Worm (Caenorhabditis elegans): ENCODE data around the gene Y57G11C.31.

ce11 chrIV:14675789-14676188 lies 1.4 kb upstream of the Y57G11C.31 start:
- TF ChIP-seq ztf-11 (tag; optimal IDR thresholded peaks at IDR 0.05) (no peak), drap-1 (GFP tag; optimal IDR thresholded peaks at IDR 0.05) (no peak), nhr-237 (tag; optimal IDR thresholded peaks at IDR 0.05) (no peak), nhr-76 (tag; optimal IDR thresholded peaks at IDR 0.05) (no peak), unc-62 (GFP tag; optimal IDR thresholded peaks at IDR 0.05) (no peak), elt-1 (tag; optimal IDR thresholded peaks at IDR 0.05; ENCODE audit: borderline replicate concordance, insufficient read depth) (peak; percentile 32), ceh-39 (tag; optimal IDR thresholded peaks at IDR 0.05) (no peak), ceh-43 (GFP tag; optimal IDR thresholded peaks at IDR 0.05) (no peak), lin-13 (tag; optimal IDR thresholded peaks at IDR 0.05) (no peak), lsy-2 (tag; optimal IDR thresholded peaks at IDR 0.05) (no peak)

Measured in whole organism, mixed stage, embryonic.